Worm (Caenorhabditis elegans) whole organism, L3 larva: ENCODE data around the gene trm-2A.

Experiments used
- fos-1 ChIP-seq: fragments of 150-350 bp; optimal IDR thresholded peaks from 2 replicates; lab custom pipeline; 2014; ENCODE audit warnings: missing biosample characterization, missing genetic modification characterization
- lin-15B ChIP-seq: fragments of 150-350 bp; optimal IDR thresholded peaks from 2 replicates; lab custom pipeline; 2014; ENCODE audit warnings: missing biosample characterization, missing genetic modification characterization
- lsy-12 ChIP-seq: sonication (generic microtip); optimal IDR thresholded peaks from 2 replicates; lab custom pipeline; 2016; ENCODE audit warnings: mild to moderate bottlenecking, missing genetic modification characterization, missing compliant biosample characterization
- nhr-23 ChIP-seq: fragments of 150-350 bp; optimal IDR thresholded peaks from 2 replicates; lab custom pipeline; 2014; ENCODE audit warnings: missing biosample characterization, missing genetic modification reagents, missing genetic modification characterization
- skn-1 ChIP-seq: fragments of 150-350 bp; optimal IDR thresholded peaks from 2 replicates; lab custom pipeline; 2014; ENCODE audit warnings: missing biosample characterization, missing genetic modification characterization
- snpc-4 ChIP-seq: fragments of 150-350 bp; optimal IDR thresholded peaks from 2 replicates; lab custom pipeline; 2014; ENCODE audit warnings: missing biosample characterization, missing genetic modification characterization

- TF ChIP-seq skn-1 (no peak), lsy-12 (tag; lab: Kevin White, UChicago) (no peak), lin-15B (tag; lab: Kevin White, UChicago) (no peak), fos-1 (no peak), nhr-23 (tag; lab: Kevin White, UChicago) (no peak), snpc-4 (tag; lab: Kevin White, UChicago) (no peak)
Observed at ce11 chrV:878567-878966, 26.2 kb upstream of the trm-2A start, which contains the start of gene T02B11.8.
